Worm (Caenorhabditis elegans) whole organism, L4 larva: ENCODE results near the gene T12A7.2.

Source experiments
- F10B5.3 ChIP-seq: sonication (generic microtip); optimal IDR thresholded peaks from 2 replicates; lab custom pipeline; 2016; ENCODE audit warnings: mild to moderate bottlenecking, missing genetic modification characterization, missing compliant biosample characterization
- R02D3.7 ChIP-seq: fragments of 150-350 bp; sonication (generic microtip); optimal IDR thresholded peaks from 3 replicates; lab custom pipeline; 2014; ENCODE audit warnings: missing biosample characterization, missing genetic modification characterization
- T20F7.1 ChIP-seq: fragments of 200-800 bp; sonication (Bioruptor generic); optimal IDR thresholded peaks from 2 replicates; lab custom pipeline; 2018; ENCODE audit warnings: mild to moderate bottlenecking, missing genetic modification characterization, missing compliant biosample characterization
- T26A8.4 ChIP-seq: fragments of 200-800 bp; sonication (Bioruptor generic); IDR thresholded peaks from 2 replicates; pipeline ENCODE4 v1.3.6; 2022; ENCODE audit warnings: missing genetic modification characterization, missing compliant biosample characterization
- Y105C5A.15 ChIP-seq: fragments of 200-800 bp; sonication (Bioruptor generic); IDR thresholded peaks from 2 replicates; pipeline ENCODE4 v1.3.6; 2022; ENCODE audit warnings: missing genetic modification characterization, missing compliant biosample characterization
- Y5F2A.4 ChIP-seq: fragments of 200-800 bp; sonication (Bioruptor generic); optimal IDR thresholded peaks from 2 replicates; lab custom pipeline; 2018; ENCODE audit warnings: mild to moderate bottlenecking, missing genetic modification characterization, missing compliant biosample characterization
- ZK337.2 ChIP-seq: fragments of 200-800 bp; sonication (Bioruptor generic); IDR thresholded peaks from 2 replicates; pipeline ENCODE4 v1.3.6; 2022; ENCODE audit warnings: missing genetic modification reagents, missing genetic modification characterization, missing compliant biosample characterization
- attf-4 ChIP-seq: sonication (generic microtip); optimal IDR thresholded peaks from 3 replicates; lab custom pipeline; 2017; ENCODE audit warnings: missing biosample characterization, missing genetic modification characterization
- daf-16 ChIP-seq, 3 experiments: sonication (generic microtip); optimal IDR thresholded peaks; 2 replicates each; lab custom pipeline; 2016 to 2017; ENCODE audit warnings: missing genetic modification characterization in 3 of 3, missing genetic modification reagents in 3 of 3, mild to moderate bottlenecking in 2 of 3, missing compliant biosample characterization in 2 of 3, missing biosample characterization in 1 of 3, moderate library complexity in 1 of 3
- daf-8 ChIP-seq: fragments of 200-800 bp; sonication (Bioruptor generic); IDR thresholded peaks from 2 replicates; pipeline ENCODE4 v1.3.6; 2022; ENCODE audit warnings: missing genetic modification characterization, missing compliant biosample characterization
- dmd-6 ChIP-seq: fragments of 200-800 bp; sonication (Bioruptor generic); IDR thresholded peaks from 2 replicates; pipeline ENCODE4 v1.3.6; 2022; ENCODE audit warnings: missing genetic modification reagents, missing genetic modification characterization, missing compliant biosample characterization
- fkh-10 ChIP-seq: fragments of 150-350 bp; optimal IDR thresholded peaks from 2 replicates; lab custom pipeline; 2014; ENCODE audit warnings: missing biosample characterization, missing genetic modification reagents, missing genetic modification characterization
- fos-1 ChIP-seq: fragments of 150-350 bp; optimal IDR thresholded peaks from 2 replicates; lab custom pipeline; 2014; ENCODE audit warnings: missing biosample characterization, missing genetic modification characterization
- hlh-11 ChIP-seq: fragments of 200-800 bp; sonication (Bioruptor generic); optimal IDR thresholded peaks from 2 replicates; lab custom pipeline; 2018; ENCODE audit warnings: mild to moderate bottlenecking, missing genetic modification characterization, missing compliant biosample characterization
- madf-9 ChIP-seq: fragments of 200-800 bp; sonication (Bioruptor generic); conservative IDR thresholded peaks from 2 replicates; pipeline ENCODE4 v1.3.6; 2022; ENCODE audit warnings: missing genetic modification reagents, missing genetic modification characterization, missing compliant biosample characterization
- nhr-10 ChIP-seq: fragments of 150-350 bp; optimal IDR thresholded peaks from 2 replicates; lab custom pipeline; 2014; ENCODE audit warnings: missing biosample characterization, missing genetic modification characterization
- nhr-11 ChIP-seq: fragments of 150-350 bp; optimal IDR thresholded peaks from 2 replicates; lab custom pipeline; 2014; ENCODE audit warnings: missing biosample characterization, missing genetic modification characterization
- nhr-25 ChIP-seq: sonication (generic microtip); optimal IDR thresholded peaks from 2 replicates; lab custom pipeline; 2017; ENCODE audit warnings: missing genetic modification characterization, mild to moderate bottlenecking, missing compliant biosample characterization, antibody characterized with exemption, moderate library complexity, borderline replicate concordance; ENCODE audit not compliant: insufficient read depth
- nhr-41 ChIP-seq: fragments of 200-800 bp; sonication (Bioruptor generic); IDR thresholded peaks from 2 replicates; pipeline ENCODE4 v1.3.6; 2022; ENCODE audit warnings: missing genetic modification reagents, missing genetic modification characterization, missing compliant biosample characterization
- nhr-42 ChIP-seq: fragments of 200-800 bp; sonication (Bioruptor generic); IDR thresholded peaks from 2 replicates; pipeline ENCODE4 v1.3.6; 2022; ENCODE audit warnings: missing genetic modification characterization, missing compliant biosample characterization
- nhr-48 ChIP-seq: sonication (generic microtip); optimal IDR thresholded peaks from 2 replicates; lab custom pipeline; 2016; ENCODE audit warnings: mild to moderate bottlenecking, missing genetic modification characterization, missing compliant biosample characterization
- pqm-1 ChIP-seq: sonication (generic microtip); optimal IDR thresholded peaks from 2 replicates; lab custom pipeline; 2017; ENCODE audit warnings: missing biosample characterization, missing genetic modification characterization
- rbr-2 ChIP-seq: sonication (generic microtip); optimal IDR thresholded peaks from 2 replicates; lab custom pipeline; 2016; ENCODE audit warnings: missing genotype, missing genetic modification characterization, missing compliant biosample characterization
- spr-1 ChIP-seq: sonication (generic microtip); optimal IDR thresholded peaks from 2 replicates; lab custom pipeline; 2016; ENCODE audit warnings: mild to moderate bottlenecking, missing genetic modification characterization, missing compliant biosample characterization
- unc-130 ChIP-seq: sonication (generic microtip); optimal IDR thresholded peaks from 2 replicates; lab custom pipeline; 2016; ENCODE audit warnings: missing genetic modification reagents, missing genetic modification characterization, missing compliant biosample characterization
- unc-62 ChIP-seq, 3 experiments: fragments of 150-350 bp in 1 of 3; sonication (generic microtip); optimal IDR thresholded peaks in 2 of 3; peaks in 1 of 3; 1 replicate in 1 of 3; 2 replicates in 2 of 3; lab custom pipeline; 2014 to 2017; ENCODE audit warnings: missing biosample characterization in 3 of 3, missing genetic modification characterization in 3 of 3, missing genetic modification reagents in 3 of 3, missing genotype in 1 of 3
- vab-7 ChIP-seq: fragments of 200-800 bp; sonication (Bioruptor generic); IDR thresholded peaks from 2 replicates; pipeline ENCODE4 v1.3.6; 2022; ENCODE audit warnings: missing genetic modification reagents, missing genetic modification characterization, missing compliant biosample characterization
- zag-1 ChIP-seq: fragments of 150-350 bp; optimal IDR thresholded peaks from 2 replicates; lab custom pipeline; 2014; ENCODE audit warnings: missing biosample characterization, missing genetic modification characterization
- ztf-7 ChIP-seq: fragments of 150-350 bp; optimal IDR thresholded peaks from 2 replicates; lab custom pipeline; 2014; ENCODE audit warnings: missing biosample characterization, missing genetic modification characterization

Gene T12A7.2

ce11 chrIV:11716414-11716813 lies 44.5 kb downstream of the T12A7.2 start:
- TF ChIP-seq dmd-6 (no peak), fos-1 (tag; lab: Kevin White, UChicago) (no peak), nhr-11 (tag; lab: Kevin White, UChicago) (peak; percentile 18)

- no peak for TF ChIP-seq daf-8 (GFP tag; lab: Robert Waterston, UW)
- TF ChIP-seq nhr-25 (tag; lab: Kevin White, UChicago): no peak
- TF ChIP-seq nhr-42 (GFP tag; lab: Robert Waterston, UW): no peak
- no peak for TF ChIP-seq vab-7 (GFP tag; lab: Robert Waterston, UW)
- no peak for TF ChIP-seq rbr-2
- TF ChIP-seq F10B5.3 (tag; lab: Kevin White, UChicago): no peak
- TF ChIP-seq R02D3.7: no peak
- TF ChIP-seq Y105C5A.15 (GFP tag; lab: Robert Waterston, UW): no peak
- TF ChIP-seq daf-16 (GFP tag; optimal IDR thresholded peaks at IDR 0.05; lab: Kevin White, UChicago): no peak
- TF ChIP-seq daf-16 (tag; optimal IDR thresholded peaks at IDR 0.05; lab: Kevin White, UChicago): no peak
- no peak for TF ChIP-seq fkh-10 (GFP tag; lab: Kevin White, UChicago)
Measured at ce11 chrIV:11714739-11715138, 46.2 kb downstream of the T12A7.2 start, which contains the start of gene magi-1. TSS of gene magi-1 (plus strand) at chrIV:11715039.

DNA sequence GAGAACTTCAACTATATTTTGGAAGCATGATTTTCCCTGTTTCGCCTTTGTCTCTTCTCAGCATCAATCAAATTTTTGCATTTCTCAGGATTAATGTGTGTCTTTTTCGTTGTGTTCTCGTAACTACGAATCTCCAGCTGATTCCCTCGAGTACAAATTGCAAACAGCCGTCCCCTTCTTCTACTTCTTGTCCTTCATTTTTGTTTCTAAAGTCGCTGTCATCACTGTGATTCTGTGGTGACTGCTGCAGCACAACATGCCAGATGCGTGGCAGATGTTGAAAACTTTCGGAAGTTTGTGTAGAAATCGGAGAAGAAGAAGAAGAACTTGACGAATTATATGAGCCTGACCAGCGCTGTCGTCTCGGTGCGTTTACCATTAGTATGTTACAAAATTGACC lies 47.6 kb downstream of the T12A7.2 start:
- TF ChIP-seq unc-62 (GFP tag; optimal IDR thresholded peaks at IDR 0.05 in 1 of 2; lab: Kevin White, UChicago) (no peak), unc-62 (tag; optimal IDR thresholded peaks at IDR 0.05; lab: Kevin White, UChicago) (no peak), Y5F2A.4 (no peak), pqm-1 (tag; lab: Kevin White, UChicago) (no peak), T20F7.1 (GFP tag; lab: Kevin White, UChicago) (no peak), dmd-6 (no peak), unc-130 (GFP tag; lab: Kevin White, UChicago) (no peak), nhr-10 (tag; lab: Kevin White, UChicago) (no peak), ztf-7 (no peak), spr-1 (no peak), madf-9 (no peak), nhr-41 (GFP tag; lab: Robert Waterston, UW) (no peak), attf-4 (tag; lab: Kevin White, UChicago) (no peak), nhr-48 (tag; lab: Kevin White, UChicago) (no peak), zag-1 (tag; lab: Kevin White, UChicago) (no peak)

DNA sequence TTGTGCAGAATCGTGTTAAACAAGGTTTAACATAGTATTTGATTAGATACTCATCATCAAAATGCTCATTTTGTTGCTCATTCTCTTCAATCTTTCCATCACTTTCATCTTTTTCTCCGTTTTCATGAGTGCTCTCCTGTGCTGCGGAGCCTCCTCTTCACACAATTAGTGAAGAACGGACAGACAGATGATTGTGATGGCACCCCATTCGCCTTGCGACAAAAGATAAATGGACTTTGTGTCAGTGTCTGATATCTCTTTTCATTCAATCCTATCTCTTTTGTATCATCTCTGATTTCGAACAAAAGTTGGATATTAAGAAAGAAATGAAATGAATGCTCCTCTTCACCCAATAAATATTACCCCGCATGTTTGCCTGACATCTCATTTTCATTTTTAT lies 50.6 kb downstream of the T12A7.2 start:
- TF ChIP-seq hlh-11 (tag; lab: Kevin White, UChicago) (peak; percentile 9), daf-16 (GFP tag; optimal IDR thresholded peaks at IDR 0.05; lab: Kevin White, UChicago) (peak in 1 of 2 experiments; percentile 22), daf-16 (tag; optimal IDR thresholded peaks at IDR 0.05; lab: Kevin White, UChicago) (no peak), ZK337.2 (GFP tag; lab: Robert Waterston, UW) (no peak), T26A8.4 (GFP tag; lab: Robert Waterston, UW) (no peak), unc-62 (GFP tag; optimal IDR thresholded peaks at IDR 0.05 in 1 of 2; lab: Kevin White, UChicago) (peak in 1 of 2 experiments; percentile 49), unc-62 (tag; optimal IDR thresholded peaks at IDR 0.05; lab: Kevin White, UChicago) (no peak)
